Worm (Caenorhabditis elegans): ENCODE results near the gene cpg-4.

- TF ChIP-seq blmp-1 (tag; optimal IDR thresholded peaks at IDR 0.05; ENCODE audit: insufficient read depth), result no peak
- no peak for TF ChIP-seq fos-1 (tag; optimal IDR thresholded peaks at IDR 0.05)
- TF ChIP-seq nhr-23 (tag; optimal IDR thresholded peaks at IDR 0.05), result no peak
- no peak for TF ChIP-seq aly-2 (tag; optimal IDR thresholded peaks at IDR 0.05)
- no peak for TF ChIP-seq nhr-237 (tag; optimal IDR thresholded peaks at IDR 0.05)
- TF ChIP-seq Y55F3AM.14 (GFP tag; optimal IDR thresholded peaks at IDR 0.05), result no peak
- no peak for TF ChIP-seq alr-1 (tag; optimal IDR thresholded peaks at IDR 0.05)
- no peak for TF ChIP-seq unc-62 (GFP tag; optimal IDR thresholded peaks at IDR 0.05)
Observed at ce11 chrV:5975724-5976123, 20.5 kb upstream of the cpg-4 start, which contains the start of gene acy-2.

All from whole organism, L2 larva.